Fruit fly (Drosophila melanogaster) whole organism, prepupa: Measurements from ENCODE around the gene CG14120.

Source experiments
- Blimp-1 ChIP-seq: fragments of 200-800 bp; sonication (Bioruptor generic); optimal IDR thresholded peaks from 3 replicates; lab custom pipeline; 2017; ENCODE audit warnings: missing biosample characterization, missing genetic modification characterization, mild to moderate bottlenecking, moderate library complexity, missing genetic modification reagents
- CG15336 ChIP-seq: fragments of 200-800 bp; sonication (Bioruptor generic); IDR thresholded peaks from 2 replicates; pipeline ENCODE4 v1.3.6; 2022; ENCODE audit warnings: missing biosample characterization, missing genetic modification characterization
- CG16779 ChIP-seq: fragments of 200-800 bp; sonication (Bioruptor generic); optimal IDR thresholded peaks from 3 replicates; lab custom pipeline; 2017; ENCODE audit warnings: missing biosample characterization, mild to moderate bottlenecking, missing genetic modification characterization
- CG6163 ChIP-seq: fragments of 200-800 bp; sonication (Bioruptor generic); IDR thresholded peaks from 3 replicates; pipeline ENCODE4 v1.3.6; 2022; ENCODE audit warnings: missing biosample characterization, missing genetic modification characterization
- CG7368 ChIP-seq: fragments of 200-800 bp; sonication (Bioruptor generic); optimal IDR thresholded peaks from 3 replicates; lab custom pipeline; 2016; ENCODE audit warnings: missing biosample characterization, missing genetic modification characterization
- Hr38 ChIP-seq: sonication (Bioruptor generic); optimal IDR thresholded peaks from 2 replicates; lab custom pipeline; 2016; ENCODE audit warnings: missing biosample characterization, missing genetic modification characterization
- eg ChIP-seq: fragments of 200-800 bp; sonication (Bioruptor generic); IDR thresholded peaks from 3 replicates; pipeline ENCODE4 v1.3.6; 2022; ENCODE audit warnings: missing biosample characterization, missing genetic modification characterization
- salr ChIP-seq, 2 experiments: fragments of 200-800 bp; sonication (Bioruptor generic); optimal IDR thresholded peaks; 3 replicates each; lab custom pipeline; 2016 to 2018; ENCODE audit warnings: missing biosample characterization in 2 of 2, missing genetic modification characterization in 2 of 2, mild to moderate bottlenecking in 1 of 2
- spab ChIP-seq: fragments of 200-800 bp; sonication (Bioruptor generic); optimal IDR thresholded peaks from 2 replicates; lab custom pipeline; 2017; ENCODE audit warnings: missing biosample characterization, mild to moderate bottlenecking, missing genetic modification characterization, missing genetic modification reagents
- topi ChIP-seq: fragments of 200-800 bp; sonication (Bioruptor generic); optimal IDR thresholded peaks from 3 replicates; lab custom pipeline; 2016; ENCODE audit warnings: missing biosample characterization, missing genetic modification characterization

dm6 chr3L:12864472-12864871, 20.4 kb upstream of the CG14120 start:
- TF ChIP-seq Hr38 = no peak
- TF ChIP-seq spab (GFP tag; lab: Kevin White, UChicago) = no peak
- no peak for TF ChIP-seq Blimp-1 (GFP tag; lab: Kevin White, UChicago)
- TF ChIP-seq CG6163 = no peak
- TF ChIP-seq CG15336 (GFP tag; lab: Robert Waterston, UW) = no peak
- TF ChIP-seq eg = no peak
- TF ChIP-seq salr (GFP tag; optimal IDR thresholded peaks at IDR 0.05; lab: Kevin White, UChicago) = no peak
- no peak for TF ChIP-seq CG16779
- TF ChIP-seq topi (GFP tag; lab: Kevin White, UChicago) = no peak
- TF ChIP-seq CG7368 = no peak
